Worm (Caenorhabditis elegans): Measurements from ENCODE around the gene fem-2.

- TF ChIP-seq aly-1 (tag; optimal IDR thresholded peaks at IDR 0.05) (no peak), tra-4 (tag; optimal IDR thresholded peaks at IDR 0.05) (no peak), hnd-1 (tag; optimal IDR thresholded peaks at IDR 0.05) (no peak), pes-1 (GFP tag; IDR thresholded peaks at IDR 0.05) (no peak), ama-1 (optimal IDR thresholded peaks at IDR 0.05) (no peak), hmbx-1 (tag; optimal IDR thresholded peaks at IDR 0.05) (no peak), tbx-37 (GFP tag; conservative IDR thresholded peaks at IDR 0.05) (no peak), ets-7 (tag; optimal IDR thresholded peaks at IDR 0.05) (no peak)
Observed at ce11 chrIII:623754-624153, 10.7 kb downstream of the fem-2 start.

Data from whole organism, early embryonic.